In the genomic region with DNA sequence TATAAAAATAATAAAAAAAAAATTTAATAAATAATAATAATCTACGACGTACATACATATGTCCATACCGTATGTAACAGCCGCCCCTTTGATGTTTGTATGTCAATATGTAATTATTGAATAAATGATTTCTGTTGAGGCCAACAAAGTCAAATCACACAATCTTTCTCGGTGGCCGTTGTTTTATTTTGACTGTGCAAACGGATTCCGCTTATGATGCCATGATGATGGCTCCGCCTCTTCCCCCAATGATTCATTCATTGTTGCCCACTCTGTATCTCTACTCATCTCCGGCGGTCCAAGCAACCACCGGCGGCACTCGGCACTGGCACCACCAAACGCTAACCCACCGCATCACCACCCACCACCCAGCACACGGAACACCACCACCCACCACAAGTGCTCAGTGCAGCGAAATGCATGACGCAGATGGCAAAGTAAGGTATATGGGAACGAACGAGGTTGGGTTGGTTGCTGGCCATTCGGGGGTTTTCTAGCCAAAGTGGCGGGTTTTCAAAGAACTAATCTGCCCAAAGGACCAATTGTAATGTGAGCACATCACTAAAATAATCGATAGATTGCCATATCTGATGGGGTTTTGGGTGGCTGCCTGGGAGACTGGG, we compare ENCODE assay signal across 7 fruit fly cellular contexts.
TF ChIP-seq lines count a peak whose summit lies in the region.

No protein-coding gene starts in this region.

- no peak for TF ChIP-seq CTCF in whole organism, embryonic (GFP tag; optimal IDR thresholded peaks at IDR 0.05; lab: Kevin White, UChicago)

TF ChIP-seq in Kc167, 6 proteins besides CTCF, POLR2A, EP300 and RAD21:
- TF ChIP-seq ttk (optimal IDR thresholded peaks at IDR 0.05; lab: Kevin White, UChicago) (peak; percentile 23), psq (optimal IDR thresholded peaks at IDR 0.05; lab: Kevin White, UChicago) (no peak)

TF ChIP-seq in whole organism, 6 proteins besides CTCF, POLR2A, EP300 and RAD21:
- no peak for TF ChIP-seq pan (optimal IDR thresholded peaks at IDR 0.05; lab: Kevin White, UChicago)
- TF ChIP-seq usp (GFP tag; optimal IDR thresholded peaks at IDR 0.05; lab: Kevin White, UChicago): no peak
- TF ChIP-seq Dll (optimal IDR thresholded peaks at IDR 0.05; lab: Kevin White, UChicago): peak; percentile 15
- TF ChIP-seq EcR (GFP tag; optimal IDR thresholded peaks at IDR 0.05; lab: Kevin White, UChicago): no peak
- TF ChIP-seq CG8478 (optimal IDR thresholded peaks at IDR 0.05; lab: Kevin White, UChicago): no peak
TF ChIP-seq in whole organism: peak in this region for 1.

TF ChIP-seq in whole organism, adult, 20 proteins besides CTCF, POLR2A, EP300 and RAD21:
- TF ChIP-seq Clk (GFP tag; optimal IDR thresholded peaks at IDR 0.05; lab: Kevin White, UChicago): peak; percentile 54
- TF ChIP-seq CG12768 (GFP tag; optimal IDR thresholded peaks at IDR 0.05; lab: Kevin White, UChicago): peak; percentile 80
- TF ChIP-seq CG7101 (tag; optimal IDR thresholded peaks at IDR 0.05; lab: Kevin White, UChicago): peak; percentile 21
- peak; percentile 5 for TF ChIP-seq bab1 (GFP tag; optimal IDR thresholded peaks at IDR 0.05; lab: Kevin White, UChicago)
- TF ChIP-seq CG1620 (GFP tag; optimal IDR thresholded peaks at IDR 0.05; lab: Kevin White, UChicago): no peak
- no peak for TF ChIP-seq CG14711 (tag; optimal IDR thresholded peaks at IDR 0.05; lab: Kevin White, UChicago)
- TF ChIP-seq CG7045 (GFP tag; optimal IDR thresholded peaks at IDR 0.05; lab: Kevin White, UChicago): peak; percentile 7
- peak; percentile 27 for TF ChIP-seq pad (GFP tag; optimal IDR thresholded peaks at IDR 0.05; lab: Kevin White, UChicago)
- peak; percentile 40 for TF ChIP-seq CG33017 (tag; optimal IDR thresholded peaks at IDR 0.05; lab: Kevin White, UChicago)
- TF ChIP-seq tj (GFP tag; optimal IDR thresholded peaks at IDR 0.05; lab: Kevin White, UChicago): peak; percentile 40
- peak; percentile 76 for TF ChIP-seq cic (GFP tag; optimal IDR thresholded peaks at IDR 0.05; lab: Kevin White, UChicago)
- TF ChIP-seq cnc (optimal IDR thresholded peaks at IDR 0.05; lab: Kevin White, UChicago): no peak
- TF ChIP-seq ovo (GFP tag; optimal IDR thresholded peaks at IDR 0.05; lab: Kevin White, UChicago): no peak
- no peak for TF ChIP-seq CG11617 (GFP tag; optimal IDR thresholded peaks at IDR 0.05; lab: Kevin White, UChicago)

TF ChIP-seq in whole organism, embryonic, 481 proteins besides CTCF, POLR2A, EP300 and RAD21 (continues in another document):
- peak; percentile 37 for TF ChIP-seq kah (GFP tag; optimal IDR thresholded peaks at IDR 0.05; lab: Kevin White, UChicago)
- TF ChIP-seq CG14710 (tag; optimal IDR thresholded peaks at IDR 0.05; lab: Kevin White, UChicago): no peak
- TF ChIP-seq CG10654 (GFP tag; optimal IDR thresholded peaks at IDR 0.05; lab: Kevin White, UChicago): no peak
- no peak for TF ChIP-seq CG30431 (GFP tag; optimal IDR thresholded peaks at IDR 0.05; lab: Kevin White, UChicago)
- no peak for TF ChIP-seq chinmo (GFP tag; IDR thresholded peaks at IDR 0.05; lab: Robert Waterston, UW; ENCODE audit: partially characterized antibody)
- peak; percentile 5 for TF ChIP-seq CG7987 (GFP tag; optimal IDR thresholded peaks at IDR 0.05; lab: Kevin White, UChicago)
- TF ChIP-seq ATbp (GFP tag; optimal IDR thresholded peaks at IDR 0.05; lab: Kevin White, UChicago): peak; percentile 83
- TF ChIP-seq Nf-YA (GFP tag; IDR thresholded peaks at IDR 0.05; lab: Robert Waterston, UW): no peak
- TF ChIP-seq CG2875 (GFP tag; optimal IDR thresholded peaks at IDR 0.05; lab: Kevin White, UChicago): peak; percentile 52
- peak; percentile 3 for TF ChIP-seq CG12219 (GFP tag; optimal IDR thresholded peaks at IDR 0.05; lab: Kevin White, UChicago)
- TF ChIP-seq CG3065 (GFP tag; optimal IDR thresholded peaks at IDR 0.05; lab: Kevin White, UChicago): no peak
- TF ChIP-seq CG1602 (GFP tag; optimal IDR thresholded peaks at IDR 0.05; lab: Kevin White, UChicago): no peak
- TF ChIP-seq CG3281 (GFP tag; optimal IDR thresholded peaks at IDR 0.05; lab: Kevin White, UChicago): no peak
- TF ChIP-seq MTF-1 (GFP tag; optimal IDR thresholded peaks at IDR 0.05; lab: Kevin White, UChicago; ENCODE audit: borderline replicate concordance): peak; percentile 62
- no peak for TF ChIP-seq CG31224 (GFP tag; IDR thresholded peaks at IDR 0.05; lab: Robert Waterston, UW)
- TF ChIP-seq CG31365 (tag; optimal IDR thresholded peaks at IDR 0.05; lab: Kevin White, UChicago): peak; percentile 15

TF ChIP-seq in whole organism, prepupa, 60 proteins besides CTCF, POLR2A, EP300 and RAD21 (continues in another document):
- TF ChIP-seq CG16779 (tag; optimal IDR thresholded peaks at IDR 0.05; lab: Kevin White, UChicago) (peak; percentile 0), CG8319 (GFP tag; optimal IDR thresholded peaks at IDR 0.05; lab: Kevin White, UChicago) (no peak), CG6276 (GFP tag; optimal IDR thresholded peaks at IDR 0.05; lab: Kevin White, UChicago) (no peak), Smox (GFP tag; optimal IDR thresholded peaks at IDR 0.05; lab: Kevin White, UChicago) (no peak), lz (GFP tag; optimal IDR thresholded peaks at IDR 0.05; lab: Kevin White, UChicago) (peak; percentile 5), CG3919 (GFP tag; optimal IDR thresholded peaks at IDR 0.05; lab: Kevin White, UChicago) (peak; percentile 31), CG6808 (GFP tag; optimal IDR thresholded peaks at IDR 0.05; lab: Kevin White, UChicago) (no peak), achi (GFP tag; optimal IDR thresholded peaks at IDR 0.05; lab: Kevin White, UChicago) (no peak), CG11902 (GFP tag; optimal IDR thresholded peaks at IDR 0.05; lab: Kevin White, UChicago) (no peak), Hr38 (GFP tag; optimal IDR thresholded peaks at IDR 0.05; lab: Kevin White, UChicago) (no peak), topi (GFP tag; optimal IDR thresholded peaks at IDR 0.05; lab: Kevin White, UChicago) (no peak), CG1621 (tag; optimal IDR thresholded peaks at IDR 0.05; lab: Kevin White, UChicago) (peak; percentile 0), vri (GFP tag; optimal IDR thresholded peaks at IDR 0.05; lab: Kevin White, UChicago) (no peak), Sox14 (GFP tag; optimal IDR thresholded peaks at IDR 0.05; lab: Kevin White, UChicago) (peak; percentile 5), CG7368 (GFP tag; optimal IDR thresholded peaks at IDR 0.05; lab: Kevin White, UChicago) (peak; percentile 52), Eip78C (GFP tag; lab: Kevin White, UChicago) (peak; percentile 51), Sox15 (GFP tag; optimal IDR thresholded peaks at IDR 0.05; lab: Kevin White, UChicago) (no peak)

TF ChIP-seq in whole organism, pupa, 21 proteins besides CTCF, POLR2A, EP300 and RAD21:
- TF ChIP-seq CG13204 (GFP tag; optimal IDR thresholded peaks at IDR 0.05; lab: Kevin White, UChicago) (peak; percentile 57), CG14655 (GFP tag; optimal IDR thresholded peaks at IDR 0.05; lab: Kevin White, UChicago) (no peak)
TF ChIP-seq in whole organism, pupa: peak in this region for 1.

TF ChIP-seq in whole organism, wandering third instar larva, 38 proteins besides CTCF, POLR2A, EP300 and RAD21:
- TF ChIP-seq Hr83 (GFP tag; optimal IDR thresholded peaks at IDR 0.05; lab: Kevin White, UChicago; ENCODE audit: poor library complexity, severe bottlenecking) (peak; percentile 0), Mio (GFP tag; optimal IDR thresholded peaks at IDR 0.05; lab: Kevin White, UChicago) (no peak), dmrt93B (GFP tag; optimal IDR thresholded peaks at IDR 0.05; lab: Kevin White, UChicago) (no peak), fru (GFP tag; optimal IDR thresholded peaks at IDR 0.05; lab: Kevin White, UChicago) (no peak), pan (optimal IDR thresholded peaks at IDR 0.05; lab: Kevin White, UChicago) (no peak), brk (GFP tag; optimal IDR thresholded peaks at IDR 0.05; lab: Kevin White, UChicago) (no peak), Vsx2 (GFP tag; optimal IDR thresholded peaks at IDR 0.05; lab: Kevin White, UChicago; ENCODE audit: partially characterized antibody) (no peak), jim (GFP tag; optimal IDR thresholded peaks at IDR 0.05; lab: Kevin White, UChicago) (no peak), dl (GFP tag; optimal IDR thresholded peaks at IDR 0.05; lab: Kevin White, UChicago; ENCODE audit: insufficient read depth in 1 of 2, partially characterized antibody in 2 of 2) (no peak), Rel (GFP tag; optimal IDR thresholded peaks at IDR 0.05; lab: Kevin White, UChicago) (no peak), Rel (tag; optimal IDR thresholded peaks at IDR 0.05; lab: Kevin White, UChicago) (peak; percentile 43), rgr (GFP tag; optimal IDR thresholded peaks at IDR 0.05; lab: Kevin White, UChicago) (peak; percentile 7), Dfd (GFP tag; optimal IDR thresholded peaks at IDR 0.05; lab: Kevin White, UChicago) (no peak), h (GFP tag; optimal IDR thresholded peaks at IDR 0.05; lab: Kevin White, UChicago) (peak; percentile 14), Sp1 (GFP tag; optimal IDR thresholded peaks at IDR 0.05; lab: Kevin White, UChicago) (peak; percentile 15), br (GFP tag; optimal IDR thresholded peaks at IDR 0.05; lab: Kevin White, UChicago) (peak; percentile 26), CG9705 (GFP tag; optimal IDR thresholded peaks at IDR 0.05; lab: Kevin White, UChicago) (no peak), Myc (optimal IDR thresholded peaks at IDR 0.05; lab: Kevin White, UChicago) (peak; percentile 81), Abd-B (GFP tag; optimal IDR thresholded peaks at IDR 0.05; lab: Kevin White, UChicago) (no peak), tai (GFP tag; optimal IDR thresholded peaks at IDR 0.05; lab: Kevin White, UChicago) (no peak), lola (GFP tag; optimal IDR thresholded peaks at IDR 0.05; lab: Kevin White, UChicago) (no peak), foxo (GFP tag; optimal IDR thresholded peaks at IDR 0.05; lab: Kevin White, UChicago) (peak in 1 of 2 experiments; percentile 56), woc (GFP tag; optimal IDR thresholded peaks at IDR 0.05; lab: Kevin White, UChicago) (peak; percentile 77), OdsH (GFP tag; optimal IDR thresholded peaks at IDR 0.05; lab: Kevin White, UChicago) (peak; percentile 0), N (GFP tag; optimal IDR thresholded peaks at IDR 0.05; lab: Kevin White, UChicago) (no peak), HLH106 (tag; optimal IDR thresholded peaks at IDR 0.05; lab: Kevin White, UChicago) (no peak), psq (GFP tag; optimal IDR thresholded peaks at IDR 0.05; lab: Kevin White, UChicago) (no peak), sv (GFP tag; optimal IDR thresholded peaks at IDR 0.05; lab: Kevin White, UChicago) (no peak)
TF ChIP-seq in whole organism, wandering third instar larva: peak in this region for 10.
